Fruit fly (Drosophila melanogaster): ENCODE measurements around the gene Mhc.

Gene Mhc

DNA sequence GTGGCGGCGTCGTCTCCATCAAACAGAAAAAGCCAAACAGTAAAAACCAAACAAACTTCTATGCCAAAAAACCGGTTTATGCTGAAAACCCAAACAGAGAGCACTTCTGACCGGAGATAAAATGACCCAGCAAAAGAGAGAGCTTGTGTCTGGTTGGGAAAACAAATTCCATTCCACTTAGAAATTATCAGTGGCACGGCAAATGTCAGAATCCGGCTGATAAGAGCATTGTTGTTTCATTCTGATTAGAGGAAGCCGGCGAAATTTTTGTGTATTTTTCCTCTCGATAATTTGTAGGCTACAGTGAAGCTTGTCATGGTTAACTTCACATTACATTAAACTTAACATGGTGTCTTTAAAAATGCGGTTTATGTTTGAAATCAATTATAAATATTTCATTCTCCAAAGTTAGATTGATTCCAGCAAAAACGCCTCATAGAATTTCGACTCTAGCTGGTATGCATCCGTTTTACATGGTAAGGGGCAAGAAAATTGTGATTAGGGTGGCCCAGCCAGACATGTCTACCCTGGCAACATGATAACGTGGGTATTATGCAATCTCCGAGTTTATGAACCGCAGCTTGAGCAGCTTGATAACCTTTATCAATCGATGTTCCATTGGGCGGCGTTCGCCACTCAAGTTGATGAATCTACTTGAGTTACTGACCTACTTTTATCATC lies 51.2 kb downstream of the Mhc start (continued):
- TF ChIP-seq Atf-2 (GFP tag; optimal IDR thresholded peaks at IDR 0.05) (no peak), CG16815 (GFP tag; optimal IDR thresholded peaks at IDR 0.05) (no peak), Opbp (GFP tag; IDR thresholded peaks at IDR 0.05; ENCODE audit: partially characterized antibody) (no peak), CG33557 (GFP tag; optimal IDR thresholded peaks at IDR 0.05) (no peak), Gsc (GFP tag; IDR thresholded peaks at IDR 0.05) (no peak), dm (GFP tag; optimal IDR thresholded peaks at IDR 0.05) (no peak), CG3838 (GFP tag; optimal IDR thresholded peaks at IDR 0.05) (no peak), Tbp (GFP tag; optimal IDR thresholded peaks at IDR 0.05) (no peak), org-1 (GFP tag; optimal IDR thresholded peaks at IDR 0.05) (no peak), hth (optimal IDR thresholded peaks at IDR 0.05) (no peak), dan (GFP tag; IDR thresholded peaks at IDR 0.05) (no peak), Fer2 (tag; optimal IDR thresholded peaks at IDR 0.05) (no peak), unpg (GFP tag; optimal IDR thresholded peaks at IDR 0.05) (peak; percentile 28), lab (GFP tag; optimal IDR thresholded peaks at IDR 0.05) (peak; percentile 9), sens (GFP tag) (peak; percentile 87), nmo (GFP tag; optimal IDR thresholded peaks at IDR 0.05) (peak; percentile 29), lilli (GFP tag; optimal IDR thresholded peaks at IDR 0.05) (peak; percentile 61), jigr1 (GFP tag; IDR thresholded peaks at IDR 0.05) (no peak), HLHmδ (GFP tag; optimal IDR thresholded peaks at IDR 0.05) (no peak), CG4854 (GFP tag; optimal IDR thresholded peaks at IDR 0.05) (no peak), Kr (GFP tag; optimal IDR thresholded peaks at IDR 0.05) (no peak), dimm (GFP tag; IDR thresholded peaks at IDR 0.05) (no peak), Adf1 (GFP tag; IDR thresholded peaks at IDR 0.05) (no peak), Sry-δ (GFP tag; optimal IDR thresholded peaks at IDR 0.05) (no peak), CG4820 (GFP tag; optimal IDR thresholded peaks at IDR 0.05) (peak; percentile 5), oc (tag; optimal IDR thresholded peaks at IDR 0.05) (no peak), NfI (GFP tag; optimal IDR thresholded peaks at IDR 0.05) (no peak), CG1647 (GFP tag; optimal IDR thresholded peaks at IDR 0.05) (no peak), vnd (GFP tag; IDR thresholded peaks at IDR 0.05; ENCODE audit: partially characterized antibody) (no peak), Side (GFP tag; optimal IDR thresholded peaks at IDR 0.05) (peak; percentile 22), CG2116 (GFP tag; optimal IDR thresholded peaks at IDR 0.05) (no peak), row (GFP tag; IDR thresholded peaks at IDR 0.05) (peak; percentile 37; the same call in 2 of the 3 replicates), CG2889 (GFP tag; IDR thresholded peaks at IDR 0.05) (no peak), CG14014 (GFP tag; IDR thresholded peaks at IDR 0.05) (peak; percentile 37), CG7357 (GFP tag; IDR thresholded peaks at IDR 0.05) (no peak), CG11504 (tag; optimal IDR thresholded peaks at IDR 0.05) (peak; percentile 43), trh (GFP tag; optimal IDR thresholded peaks at IDR 0.05) (no peak), CG10321 (GFP tag; IDR thresholded peaks at IDR 0.05) (no peak), CG9727 (GFP tag; optimal IDR thresholded peaks at IDR 0.05) (peak; percentile 14), CG2875 (GFP tag; optimal IDR thresholded peaks at IDR 0.05) (no peak), PHDP (tag; optimal IDR thresholded peaks at IDR 0.05) (no peak), CG10274 (GFP tag; optimal IDR thresholded peaks at IDR 0.05) (no peak), CG17359 (tag; optimal IDR thresholded peaks at IDR 0.05) (no peak), Lhr (GFP tag; optimal IDR thresholded peaks at IDR 0.05) (no peak), CG9817 (tag; optimal IDR thresholded peaks at IDR 0.05) (no peak), E2f1 (GFP tag; IDR thresholded peaks at IDR 0.05) (peak; percentile 26; the same call in 1 of the 2 replicates), Xrp1 (GFP tag; IDR thresholded peaks at IDR 0.05) (no peak), Poxn (GFP tag; IDR thresholded peaks at IDR 0.05) (no peak), chn (GFP tag; optimal IDR thresholded peaks at IDR 0.05) (no peak), stc (GFP tag; IDR thresholded peaks at IDR 0.05) (peak; percentile 9; the same call in 1 of the 2 replicates), CG32532 (GFP tag; IDR thresholded peaks at IDR 0.05) (peak; percentile 22; the same call in 1 of the 2 replicates)

Data from whole organism, embryonic.